Fruit fly (Drosophila melanogaster) whole organism, pupa: ENCODE measurements around the gene CG45089.

Experiments
- CG10348 ChIP-seq: fragments of 200-800 bp; sonication (Bioruptor generic); IDR thresholded peaks from 2 replicates; pipeline ENCODE4 v1.3.6; 2022; ENCODE audit warnings: missing biosample characterization, missing genetic modification characterization
- CG12605 ChIP-seq: fragments of 200-800 bp; sonication (Bioruptor generic); IDR thresholded peaks from 2 replicates; pipeline ENCODE4 v1.3.6; 2022; ENCODE audit warnings: missing biosample characterization, missing genetic modification characterization
- CG14655 ChIP-seq: fragments of 200-800 bp; sonication (Bioruptor generic); optimal IDR thresholded peaks from 3 replicates; lab custom pipeline; 2017; ENCODE audit warnings: mild to moderate bottlenecking, missing biosample characterization, missing genetic modification reagents, missing genetic modification characterization
- CG17806 ChIP-seq: fragments of 200-800 bp; sonication (Bioruptor generic); optimal IDR thresholded peaks from 2 replicates; lab custom pipeline; 2018; ENCODE audit warnings: missing biosample characterization, mild to moderate bottlenecking, missing genetic modification characterization, moderate library complexity
- CG32121 ChIP-seq: fragments of 200-800 bp; sonication (Bioruptor generic); IDR thresholded peaks from 2 replicates; pipeline ENCODE4 v1.3.6; 2022; ENCODE audit warnings: missing biosample characterization, missing genetic modification characterization
- CG34367 ChIP-seq: fragments of 200-800 bp; sonication (Bioruptor generic); optimal IDR thresholded peaks from 2 replicates; lab custom pipeline; 2018; ENCODE audit warnings: missing biosample characterization, mild to moderate bottlenecking, missing genetic modification characterization
- CG4496 ChIP-seq: fragments of 200-800 bp; sonication (Bioruptor generic); IDR thresholded peaks from 3 replicates; pipeline ENCODE4 v1.3.6; 2022; ENCODE audit warnings: missing biosample characterization, missing genetic modification characterization
- CG8301 ChIP-seq: fragments of 200-800 bp; sonication (Bioruptor generic); optimal IDR thresholded peaks from 2 replicates; lab custom pipeline; 2018; ENCODE audit warnings: missing biosample characterization, mild to moderate bottlenecking, missing genetic modification characterization
- CG9948 ChIP-seq: fragments of 200-800 bp; sonication (Bioruptor generic); optimal IDR thresholded peaks from 2 replicates; lab custom pipeline; 2018; ENCODE audit warnings: missing biosample characterization, mild to moderate bottlenecking, missing genetic modification characterization, moderate library complexity
- D1 ChIP-seq: fragments of 200-800 bp; sonication (Bioruptor generic); optimal IDR thresholded peaks from 2 replicates; lab custom pipeline; 2018; ENCODE audit warnings: missing biosample characterization, mild to moderate bottlenecking, missing genetic modification characterization, moderate library complexity
- Ets98B ChIP-seq: fragments of 200-800 bp; sonication (Bioruptor generic); IDR thresholded peaks from 2 replicates; pipeline ENCODE4 v1.3.6; 2022; ENCODE audit warnings: missing biosample characterization, missing genetic modification characterization
- Snoo ChIP-seq: fragments of 200-800 bp; sonication (Bioruptor generic); optimal IDR thresholded peaks from 3 replicates; lab custom pipeline; 2017; ENCODE audit warnings: missing biosample characterization, mild to moderate bottlenecking, missing genetic modification characterization, inconsistent platforms
- gl ChIP-seq: fragments of 200-800 bp; sonication (Bioruptor generic); optimal IDR thresholded peaks from 2 replicates; lab custom pipeline; 2018; ENCODE audit warnings: missing biosample characterization, mild to moderate bottlenecking, missing genetic modification characterization

DNA sequence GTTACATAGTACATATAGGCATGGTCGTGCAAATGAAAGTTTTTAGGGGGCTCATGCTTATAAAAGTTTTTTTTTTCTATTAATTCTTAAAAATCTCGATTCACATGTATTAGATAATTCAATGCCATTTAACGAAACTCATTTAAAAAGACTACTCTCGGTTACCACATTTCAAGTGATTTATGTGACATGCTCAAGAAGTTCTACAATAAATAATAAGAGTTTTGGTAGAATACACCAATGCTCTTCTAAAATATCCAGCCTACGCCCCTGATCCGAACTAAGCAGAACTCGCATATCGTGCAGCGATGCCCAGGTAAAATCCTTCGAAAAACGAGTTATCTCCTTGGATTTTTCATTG lies 1.1 kb downstream of the CG45089 start:
- TF ChIP-seq Ets98B (0 out of 2 replicates have a peak, but pooled peaks have one; percentile 7), CG17806 (tag; lab: Kevin White, UChicago) (peak; percentile 47), CG10348 (no peak), Snoo (tag; lab: Kevin White, UChicago) (peak; percentile 44), CG8301 (peak; percentile 54), CG14655 (GFP tag; lab: Kevin White, UChicago) (peak; percentile 77), CG34367 (tag; lab: Kevin White, UChicago) (peak; percentile 33), CG4496 (peak; percentile 58; the same call in 2 of the 3 replicates), CG12605 (GFP tag; lab: Robert Waterston, UW) (no peak), CG9948 (tag; lab: Kevin White, UChicago) (peak; percentile 56), CG32121 (GFP tag; lab: Robert Waterston, UW) (no peak), D1 (tag; lab: Kevin White, UChicago) (no peak), gl (tag; lab: Kevin White, UChicago) (no peak)
